Worm (Caenorhabditis elegans): Measurements from ENCODE around the gene C09G4.4.

- TF ChIP-seq tra-4 (tag; optimal IDR thresholded peaks at IDR 0.05) (no peak), hmg-4 (GFP tag; optimal IDR thresholded peaks at IDR 0.05) (no peak)
Measured at ce11 chrIV:8510534-8510933, 2.2 kb upstream of the C09G4.4 start, which contains the start of gene tag-77.

All from whole organism, early embryonic.